Fruit fly (Drosophila melanogaster) Kc167 (cell line): ENCODE measurements around the gene sturkopf.

Source experiments
- Myc ChIP-seq: fragments of >200 bp; optimal IDR thresholded peaks from 2 replicates; lab custom pipeline; 2017; ENCODE audit warnings: missing external identifiers
- insv ChIP-seq: fragments of >200 bp; optimal IDR thresholded peaks from 3 replicates; lab custom pipeline; 2018; ENCODE audit warnings: missing external identifiers

DNA sequence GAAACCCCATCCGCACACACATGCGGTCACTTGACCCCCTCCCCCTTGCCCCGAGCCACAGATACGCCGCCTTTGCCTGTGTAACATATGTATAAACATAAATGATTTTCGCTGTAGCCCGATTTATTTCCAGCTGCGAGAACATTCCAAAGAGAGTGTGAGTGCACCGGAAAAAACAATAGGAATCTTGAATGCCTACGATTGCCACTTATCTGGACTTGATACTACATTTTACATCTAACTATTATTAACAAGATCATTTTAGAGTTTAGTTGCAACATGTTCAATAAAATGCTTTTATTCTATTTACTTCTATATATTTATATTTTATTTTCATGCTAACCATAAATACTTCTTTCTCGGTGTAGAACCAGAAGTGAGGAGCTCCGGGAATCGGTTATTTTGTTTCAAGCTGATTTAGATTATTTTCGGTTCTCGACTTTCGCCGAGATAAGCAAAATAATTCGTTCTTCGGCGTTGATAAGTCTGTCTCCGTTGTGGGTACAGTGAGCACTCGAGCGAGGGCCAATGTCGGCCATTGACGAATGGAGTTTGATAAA, 13.0 kb downstream of the sturkopf start:
- TF ChIP-seq insv (lab: Kevin White, UChicago) (no peak), Myc (lab: Kevin White, UChicago) (no peak)
